Worm (Caenorhabditis elegans) whole organism, L4/young adult: ENCODE measurements around the gene R148.4.

ENCODE experiments used
- W03F9.2 ChIP-seq: fragments of 150-350 bp; optimal IDR thresholded peaks from 2 replicates; lab custom pipeline; 2014; ENCODE audit warnings: missing biosample characterization, missing genetic modification characterization
- dao-5 ChIP-seq: sonication (generic microtip); optimal IDR thresholded peaks from 2 replicates; lab custom pipeline; 2016; ENCODE audit warnings: missing genotype, missing genetic modification characterization, moderate library complexity, missing compliant biosample characterization
- him-1 ChIP-seq: sonication (generic microtip); optimal IDR thresholded peaks from 2 replicates; lab custom pipeline; 2016; ENCODE audit warnings: missing genotype, missing genetic modification reagents, missing genetic modification characterization, missing compliant biosample characterization

- TF ChIP-seq him-1 (tag; lab: Kevin White, UChicago), result no peak
- TF ChIP-seq dao-5 (tag; lab: Kevin White, UChicago), result no peak
- no peak for TF ChIP-seq W03F9.2 (tag; lab: Kevin White, UChicago)
Measured at ce11 chrIII:3197904-3198303, 26.5 kb downstream of the R148.4 start.
